Fruit fly (Drosophila melanogaster) whole organism, embryonic: ENCODE measurements around the gene CG7653.
A peak's percentile ranks its signal among the peaks of the same experiment; 100 is the strongest.

Experiments
- Adf1 ChIP-seq: fragments of 200-800 bp; sonication (Bioruptor generic); IDR thresholded peaks from 2 replicates; pipeline ENCODE4 v1.3.6; 2022; ENCODE audit warnings: missing biosample characterization, missing genetic modification characterization
- CG10565 ChIP-seq: fragments of 200-800 bp; sonication (Bioruptor generic); optimal IDR thresholded peaks from 3 replicates; lab custom pipeline; 2016; ENCODE audit warnings: missing biosample characterization, mild to moderate bottlenecking, missing genetic modification characterization
- CG11560 ChIP-seq: fragments of 200-800 bp; sonication (Bioruptor generic); IDR thresholded peaks from 3 replicates; pipeline ENCODE4 v1.3.6; 2022; ENCODE audit warnings: missing biosample characterization, missing genetic modification characterization
- CG12155 ChIP-seq: fragments of 200-800 bp; sonication (Bioruptor generic); optimal IDR thresholded peaks from 3 replicates; lab custom pipeline; 2016; ENCODE audit warnings: missing biosample characterization, missing genetic modification characterization
- CG12744 ChIP-seq: fragments of 200-800 bp; sonication (Bioruptor generic); optimal IDR thresholded peaks from 2 replicates; lab custom pipeline; 2016; ENCODE audit warnings: missing biosample characterization, missing genetic modification characterization
- CG14710 ChIP-seq: fragments of 200-800 bp; sonication (Bioruptor generic); optimal IDR thresholded peaks from 3 replicates; lab custom pipeline; 2019; ENCODE audit warnings: missing biosample characterization, mild to moderate bottlenecking, missing genetic modification characterization, moderate library complexity
- CG14860 ChIP-seq: fragments of 200-800 bp; sonication (Bioruptor generic); IDR thresholded peaks from 3 replicates; pipeline ENCODE4 v1.3.6; 2022; ENCODE audit warnings: missing biosample characterization, missing genetic modification characterization; ENCODE audit not compliant: partially characterized antibody
- CG15011 ChIP-seq: fragments of 200-800 bp; sonication (Bioruptor generic); optimal IDR thresholded peaks from 3 replicates; lab custom pipeline; 2018; ENCODE audit warnings: missing biosample characterization, mild to moderate bottlenecking, missing genetic modification characterization
- CG16779 ChIP-seq: fragments of 200-800 bp; sonication (Bioruptor generic); IDR thresholded peaks from 2 replicates; pipeline ENCODE4 v1.3.6; 2022; ENCODE audit warnings: missing biosample characterization, missing genetic modification characterization
- CG16863 ChIP-seq: fragments of 200-800 bp; sonication (Bioruptor generic); optimal IDR thresholded peaks from 3 replicates; lab custom pipeline; 2016; ENCODE audit warnings: missing biosample characterization, missing genetic modification characterization
- CG18764 ChIP-seq: fragments of 200-800 bp; sonication (Bioruptor generic); optimal IDR thresholded peaks from 3 replicates; lab custom pipeline; 2016; ENCODE audit warnings: missing biosample characterization, missing genetic modification characterization
- CG33213 ChIP-seq: fragments of 200-800 bp; sonication (Bioruptor generic); optimal IDR thresholded peaks from 3 replicates; lab custom pipeline; 2016; ENCODE audit warnings: missing biosample characterization, missing genetic modification characterization
- CG4360 ChIP-seq: fragments of 200-800 bp; sonication (Bioruptor generic); IDR thresholded peaks from 2 replicates; pipeline ENCODE4 v1.3.6; 2022; ENCODE audit warnings: missing biosample characterization, missing genetic modification characterization
- CG6689 ChIP-seq: fragments of 200-800 bp; sonication (Bioruptor generic); IDR thresholded peaks from 2 replicates; pipeline ENCODE4 v1.3.6; 2022; ENCODE audit warnings: missing biosample characterization, missing genetic modification characterization
- CG7556 ChIP-seq: fragments of 200-800 bp; sonication (Bioruptor generic); optimal IDR thresholded peaks from 2 replicates; lab custom pipeline; 2017; ENCODE audit warnings: missing biosample characterization, mild to moderate bottlenecking, missing genetic modification characterization
- CG9609 ChIP-seq: fragments of 200-800 bp; sonication (Bioruptor generic); optimal IDR thresholded peaks from 3 replicates; lab custom pipeline; 2016; ENCODE audit warnings: missing biosample characterization, missing genetic modification characterization
- Camta ChIP-seq: fragments of 200-800 bp; sonication (Bioruptor generic); optimal IDR thresholded peaks from 2 replicates; lab custom pipeline; 2016; ENCODE audit warnings: missing biosample characterization, missing genetic modification characterization
- Deaf1 ChIP-seq: fragments of 200-800 bp; optimal IDR thresholded peaks from 3 replicates; lab custom pipeline; 2019; ENCODE audit warnings: missing biosample characterization, mild to moderate bottlenecking, missing genetic modification characterization, moderate library complexity
- Dref ChIP-seq: fragments of 200-800 bp; sonication (Bioruptor generic); IDR thresholded peaks from 2 replicates; pipeline ENCODE4 v1.3.6; 2022; ENCODE audit warnings: missing biosample characterization, missing genetic modification characterization
- E2f2 ChIP-seq: fragments of 200-800 bp; sonication (Bioruptor generic); IDR thresholded peaks from 2 replicates; pipeline ENCODE4 v1.3.6; 2022; ENCODE audit warnings: missing biosample characterization, missing genetic modification characterization
- Ets65A ChIP-seq: fragments of 200-800 bp; sonication (Bioruptor generic); peaks from one replicate; lab custom pipeline; 2016; ENCODE audit warnings: missing biosample characterization, missing genetic modification characterization
- Ets97D ChIP-seq: fragments of 200-800 bp; sonication (Bioruptor generic); optimal IDR thresholded peaks from 3 replicates; lab custom pipeline; 2016; ENCODE audit warnings: missing biosample characterization, missing genetic modification characterization
- HLHmδ ChIP-seq: fragments of 200-800 bp; sonication (Bioruptor generic); optimal IDR thresholded peaks from 2 replicates; lab custom pipeline; 2018; ENCODE audit warnings: missing biosample characterization, mild to moderate bottlenecking, missing genetic modification characterization, moderate library complexity
- Lhr ChIP-seq: fragments of 200-800 bp; sonication (Bioruptor generic); optimal IDR thresholded peaks from 3 replicates; lab custom pipeline; 2017; ENCODE audit warnings: mild to moderate bottlenecking, missing biosample characterization, missing genetic modification reagents, missing genetic modification characterization
- NK7.1 ChIP-seq: fragments of 200-800 bp; sonication (Bioruptor generic); optimal IDR thresholded peaks from 3 replicates; lab custom pipeline; 2016; ENCODE audit warnings: missing biosample characterization, missing genetic modification characterization
- Oaz ChIP-seq: fragments of 200-800 bp; sonication (Bioruptor generic); IDR thresholded peaks from 2 replicates; pipeline ENCODE4 v1.3.6; 2022; ENCODE audit warnings: missing biosample characterization, missing genetic modification characterization
- Ptx1 ChIP-seq: fragments of 200-800 bp; sonication (Bioruptor generic); IDR thresholded peaks from 2 replicates; pipeline ENCODE4 v1.3.6; 2022; ENCODE audit warnings: missing biosample characterization, missing genetic modification characterization
- Sox102F ChIP-seq: fragments of 200-800 bp; sonication (Bioruptor generic); optimal IDR thresholded peaks from 2 replicates; lab custom pipeline; 2018; ENCODE audit warnings: missing biosample characterization, mild to moderate bottlenecking, missing genetic modification characterization, moderate library complexity
- al ChIP-seq: fragments of 200-800 bp; sonication (Bioruptor generic); IDR thresholded peaks from 2 replicates; pipeline ENCODE4 v1.3.6; 2022; ENCODE audit warnings: missing biosample characterization, missing genetic modification characterization
- ap ChIP-seq: fragments of 200-800 bp; sonication (Bioruptor generic); IDR thresholded peaks from 2 replicates; pipeline ENCODE4 v1.3.6; 2022; ENCODE audit warnings: missing biosample characterization, missing genetic modification characterization
- ara ChIP-seq: fragments of 200-800 bp; sonication (Bioruptor generic); IDR thresholded peaks from 2 replicates; pipeline ENCODE4 v1.3.6; 2022; ENCODE audit warnings: missing biosample characterization, missing genetic modification characterization
- ase ChIP-seq: fragments of 200-800 bp; sonication (Bioruptor generic); IDR thresholded peaks from 3 replicates; pipeline ENCODE4 v1.3.6; 2022; ENCODE audit warnings: missing biosample characterization, missing genetic modification characterization
- ash1 ChIP-seq: fragments of 200-800 bp; sonication (Bioruptor generic); optimal IDR thresholded peaks from 2 replicates; lab custom pipeline; 2018; ENCODE audit warnings: missing biosample characterization, mild to moderate bottlenecking, missing genetic modification characterization
- bigmax ChIP-seq: fragments of 200-800 bp; sonication (Bioruptor generic); optimal IDR thresholded peaks from 2 replicates; lab custom pipeline; 2018; ENCODE audit warnings: missing biosample characterization, mild to moderate bottlenecking, missing genetic modification characterization
- cg ChIP-seq: fragments of 200-800 bp; sonication (Bioruptor generic); optimal IDR thresholded peaks from 3 replicates; lab custom pipeline; 2019; ENCODE audit warnings: missing biosample characterization, mild to moderate bottlenecking, missing genetic modification characterization, moderate library complexity
- dpn ChIP-seq, 2 experiments: fragments of 200-800 bp; sonication (Bioruptor generic); optimal IDR thresholded peaks; 3 replicates each; lab custom pipeline; 2016; ENCODE audit warnings: missing biosample characterization in 2 of 2, missing genetic modification characterization in 2 of 2
- ftz-f1 ChIP-seq: fragments of 200-800 bp; sonication (Bioruptor generic); optimal IDR thresholded peaks from 2 replicates; lab custom pipeline; 2016; ENCODE audit warnings: missing biosample characterization, missing genetic modification characterization
- gce ChIP-seq: fragments of 200-800 bp; sonication (Bioruptor generic); IDR thresholded peaks from 3 replicates; pipeline ENCODE4 v1.3.6; 2022; ENCODE audit warnings: missing biosample characterization, missing genetic modification characterization
- sens ChIP-seq: fragments of 200-800 bp; sonication (Bioruptor generic); peaks from one replicate; lab custom pipeline; 2016; ENCODE audit warnings: missing biosample characterization, missing genetic modification characterization
- sisA ChIP-seq: fragments of 200-800 bp; sonication (Bioruptor generic); IDR thresholded peaks from 2 replicates; pipeline ENCODE4 v1.3.6; 2022; ENCODE audit warnings: missing biosample characterization, missing genetic modification characterization
- sug ChIP-seq: fragments of 200-800 bp; optimal IDR thresholded peaks from 2 replicates; lab custom pipeline; 2019; ENCODE audit warnings: missing biosample characterization, mild to moderate bottlenecking, missing genetic modification characterization, moderate library complexity
- tll ChIP-seq, 2 experiments: fragments of 200-800 bp in 1 of 2; fragments of >200 bp in 1 of 2; sonication (Bioruptor generic) in 1 of 2; optimal IDR thresholded peaks; 2 replicates each; lab custom pipeline; 2017 to 2019; ENCODE audit warnings: missing biosample characterization in 2 of 2, missing genetic modification characterization in 2 of 2, mild to moderate bottlenecking in 1 of 2, moderate library complexity in 1 of 2
- trem ChIP-seq: fragments of 200-800 bp; optimal IDR thresholded peaks from 3 replicates; lab custom pipeline; 2019; ENCODE audit warnings: missing biosample characterization, mild to moderate bottlenecking, missing genetic modification characterization, moderate library complexity

Gene CG7653

DNA sequence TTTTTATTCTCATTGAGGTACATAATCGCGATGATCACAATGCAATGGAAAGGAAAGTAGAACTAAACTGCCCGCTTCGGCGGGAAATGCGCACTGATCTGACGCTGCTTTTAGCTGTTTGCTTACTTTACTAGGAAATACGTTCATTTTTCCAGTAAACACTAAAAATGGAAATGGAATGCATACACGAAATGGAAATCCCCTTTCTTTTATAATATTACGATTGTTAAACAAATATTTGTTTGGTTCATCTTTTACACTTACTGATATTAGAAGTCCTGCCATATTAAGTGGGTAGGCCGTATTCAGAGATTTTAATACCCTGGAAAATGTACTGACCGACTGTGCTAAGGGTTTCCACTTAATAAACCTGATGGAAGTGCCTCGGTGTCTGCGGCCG is 20.5 kb upstream of the CG7653 start, which contains the start of gene CG31823:
CG31823 (minus strand) TSS at position 101 of the 400 bp plus-strand sequence.
- TF ChIP-seq CG11560 (no peak), CG4360 (GFP tag; lab: Robert Waterston, UW) (no peak), bigmax (no peak), CG7556 (no peak), CG14860 (no peak), Ptx1 (GFP tag; lab: Robert Waterston, UW) (0 out of 2 replicates have a peak, but pooled peaks have one; percentile 14), al (GFP tag; lab: Robert Waterston, UW) (no peak), Camta (GFP tag; lab: Kevin White, UChicago) (no peak), ap (GFP tag; lab: Robert Waterston, UW) (no peak), CG33213 (GFP tag; lab: Kevin White, UChicago) (no peak), CG15011 (GFP tag; lab: Kevin White, UChicago) (no peak), E2f2 (GFP tag; lab: Robert Waterston, UW) (no peak), sug (no peak), dpn (GFP tag; optimal IDR thresholded peaks at IDR 0.05; lab: Kevin White, UChicago) (no peak), Lhr (GFP tag; lab: Kevin White, UChicago) (no peak), trem (tag; lab: Kevin White, UChicago) (no peak), Ets65A (GFP tag; lab: Kevin White, UChicago) (peak; percentile 79), CG12155 (GFP tag; lab: Kevin White, UChicago) (no peak), Ets97D (GFP tag; lab: Kevin White, UChicago) (no peak), CG16863 (GFP tag; lab: Kevin White, UChicago) (no peak), CG12744 (GFP tag; lab: Kevin White, UChicago) (no peak), cg (no peak), Sox102F (GFP tag; lab: Kevin White, UChicago) (peak; percentile 21), ase (GFP tag; lab: Robert Waterston, UW) (no peak), CG9609 (GFP tag; lab: Kevin White, UChicago) (no peak), ftz-f1 (GFP tag; lab: Kevin White, UChicago) (no peak)

DNA sequence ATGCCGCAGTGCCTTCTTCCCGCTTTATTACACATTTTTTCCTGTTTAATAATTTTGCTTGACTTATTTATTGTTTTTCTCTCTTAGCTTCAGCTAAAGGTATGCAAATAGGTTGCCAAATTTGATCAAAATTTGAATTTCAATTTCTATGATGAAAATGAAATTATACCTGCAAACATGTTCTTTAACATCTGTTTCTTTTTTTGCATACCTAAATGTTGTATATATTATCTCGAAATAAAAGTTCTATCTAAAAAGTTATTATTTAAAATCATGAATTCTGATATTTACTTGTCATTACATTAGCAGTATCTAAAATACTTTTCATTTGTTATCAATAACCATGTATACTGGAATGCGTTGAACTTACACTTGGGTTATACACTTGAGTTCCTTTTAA is 15.2 kb upstream of the CG7653 start, which contains the start of gene CG31735:
CG31735 (plus strand) TSS at position 301 of the 400 bp plus-strand sequence.
- no peak for TF ChIP-seq NK7.1 (GFP tag; lab: Kevin White, UChicago)
- no peak for TF ChIP-seq Deaf1
- no peak for TF ChIP-seq CG10565

DNA sequence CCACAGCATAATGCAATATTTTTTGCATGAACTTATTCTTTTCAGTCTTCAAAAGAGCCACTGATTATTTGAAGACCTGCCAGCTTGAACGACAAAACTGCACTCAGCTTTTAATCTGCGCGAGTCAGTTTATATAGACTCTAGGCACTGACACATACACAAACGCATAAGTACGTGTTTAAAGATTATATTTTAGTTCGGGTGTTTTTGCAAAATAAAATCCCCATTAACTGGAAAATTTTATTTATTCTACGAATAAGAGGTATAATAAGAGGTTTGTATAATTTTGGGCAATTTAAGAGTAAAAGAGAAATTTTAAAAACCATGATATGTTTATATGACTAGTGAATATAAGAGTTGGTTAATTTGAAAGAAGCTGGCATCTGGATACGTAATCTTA is 13.8 kb upstream of the CG7653 start, which contains the start of gene Tep1:
Tep1 (minus strand) TSS at position 101 of the 400 bp plus-strand sequence.
- TF ChIP-seq Adf1 (no peak), sisA (GFP tag; lab: Robert Waterston, UW) (no peak), ash1 (GFP tag; lab: Kevin White, UChicago) (no peak), CG14710 (tag; lab: Kevin White, UChicago) (no peak), gce (GFP tag; lab: Robert Waterston, UW) (no peak), bigmax (no peak)

DNA sequence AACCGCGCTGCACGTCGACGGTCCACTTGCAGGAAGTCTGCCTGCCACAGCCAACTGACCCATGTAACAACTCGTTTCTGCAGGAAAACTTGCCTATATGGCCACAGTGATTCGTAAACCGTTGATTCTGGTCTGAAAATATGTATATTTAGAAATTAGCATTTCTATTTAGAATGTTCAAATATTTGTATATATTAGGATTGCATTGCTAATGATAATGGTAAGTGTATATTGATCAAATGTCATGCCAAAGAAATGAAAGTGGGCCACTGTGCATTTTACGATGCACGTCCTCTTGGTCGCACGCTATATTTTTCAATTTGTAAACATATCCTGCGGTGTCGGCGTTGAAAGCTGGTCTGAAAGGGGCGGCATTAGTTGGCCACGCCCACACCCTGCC is 6.2 kb upstream of the CG7653 start:
- TF ChIP-seq HLHmδ (GFP tag; lab: Kevin White, UChicago): no peak
- TF ChIP-seq CG16779: 0 out of 2 replicates have a peak, but pooled peaks have one; percentile 25
- no peak for TF ChIP-seq tll (GFP tag; optimal IDR thresholded peaks at IDR 0.05; lab: Kevin White, UChicago)
- 0 out of 2 replicates have a peak, but pooled peaks have one; percentile 14 for TF ChIP-seq sisA (GFP tag; lab: Robert Waterston, UW)
- 0 out of 2 replicates have a peak, but pooled peaks have one; percentile 13 for TF ChIP-seq CG6689
- peak; percentile 8 for TF ChIP-seq Ets65A (GFP tag; lab: Kevin White, UChicago)
- TF ChIP-seq sens (GFP tag; lab: Kevin White, UChicago): peak; percentile 77
- TF ChIP-seq Dref (GFP tag; lab: Robert Waterston, UW): no peak
- TF ChIP-seq Oaz: no peak
- TF ChIP-seq CG18764: no peak
- TF ChIP-seq ara: peak; percentile 41; the same call in 1 of the 2 replicates
